Worm (Caenorhabditis elegans) whole organism, L3 larva: ENCODE measurements around the gene acr-18.

Source experiments
- ZK546.5 ChIP-seq: sonication (generic microtip); optimal IDR thresholded peaks from 2 replicates; lab custom pipeline; 2017; ENCODE audit warnings: missing biosample characterization, missing genetic modification characterization
- aly-2 ChIP-seq: fragments of 150-350 bp; optimal IDR thresholded peaks from 2 replicates; lab custom pipeline; 2014; ENCODE audit warnings: missing biosample characterization, missing genetic modification characterization
- ama-1 ChIP-seq: fragments of 150-350 bp; optimal IDR thresholded peaks from 2 replicates; lab custom pipeline; 2018
- ceh-16 ChIP-seq: sonication (generic microtip); optimal IDR thresholded peaks from 2 replicates; lab custom pipeline; 2017; ENCODE audit warnings: missing biosample characterization, missing genetic modification characterization
- ceh-82 ChIP-seq: fragments of 150-350 bp; optimal IDR thresholded peaks from 2 replicates; lab custom pipeline; 2014; ENCODE audit warnings: missing biosample characterization, missing genetic modification characterization
- ceh-9 ChIP-seq: sonication (generic microtip); optimal IDR thresholded peaks from 2 replicates; lab custom pipeline; 2018; ENCODE audit warnings: missing biosample characterization, missing genetic modification characterization
- daf-12 ChIP-seq: fragments of 150-350 bp; optimal IDR thresholded peaks from 2 replicates; lab custom pipeline; 2014; ENCODE audit warnings: missing biosample characterization, missing genetic modification reagents, missing genetic modification characterization
- egl-27 ChIP-seq: sonication (generic microtip); optimal IDR thresholded peaks from 4 replicates; lab custom pipeline; 2017; ENCODE audit warnings: missing biosample characterization, missing genetic modification reagents, missing genetic modification characterization
- elt-2 ChIP-seq: sonication (generic microtip); optimal IDR thresholded peaks from 2 replicates; lab custom pipeline; 2016; ENCODE audit warnings: missing genetic modification reagents, mild to moderate bottlenecking, missing genetic modification characterization, missing compliant biosample characterization
- elt-3 ChIP-seq, 3 experiments: fragments of 150-350 bp in 1 of 3; sonication (generic microtip) in 2 of 3; optimal IDR thresholded peaks; 2 replicates in 2 of 3; 4 replicates in 1 of 3; lab custom pipeline; 2014 to 2017; ENCODE audit warnings: missing biosample characterization in 3 of 3, missing genetic modification characterization in 3 of 3
- eor-1 ChIP-seq, 2 experiments: fragments of 150-350 bp; optimal IDR thresholded peaks; 2 replicates each; lab custom pipeline; 2014 to 2018; ENCODE audit warnings: missing biosample characterization in 2 of 2, missing genetic modification characterization in 2 of 2
- fkh-10 ChIP-seq: sonication (generic microtip); optimal IDR thresholded peaks from 2 replicates; lab custom pipeline; 2017; ENCODE audit warnings: missing biosample characterization, missing genetic modification reagents, missing genetic modification characterization
- fkh-2 ChIP-seq: fragments of 150-350 bp; optimal IDR thresholded peaks from 2 replicates; lab custom pipeline; 2014; ENCODE audit warnings: missing biosample characterization, missing genetic modification reagents, missing genetic modification characterization
- fos-1 ChIP-seq: fragments of 150-350 bp; optimal IDR thresholded peaks from 2 replicates; lab custom pipeline; 2014; ENCODE audit warnings: missing biosample characterization, missing genetic modification characterization
- hmg-11 ChIP-seq: sonication (generic microtip); optimal IDR thresholded peaks from 2 replicates; lab custom pipeline; 2016; ENCODE audit warnings: missing genetic modification characterization, missing compliant biosample characterization
- jun-1 ChIP-seq: fragments of 150-350 bp; optimal IDR thresholded peaks from 2 replicates; lab custom pipeline; 2014; ENCODE audit warnings: missing biosample characterization, missing genetic modification reagents, missing genetic modification characterization
- lin-15B ChIP-seq: fragments of 150-350 bp; optimal IDR thresholded peaks from 2 replicates; lab custom pipeline; 2014; ENCODE audit warnings: missing biosample characterization, missing genetic modification characterization
- lin-39 ChIP-seq: fragments of 150-350 bp; optimal IDR thresholded peaks from 2 replicates; lab custom pipeline; 2018; ENCODE audit warnings: missing biosample characterization, missing genetic modification reagents, missing genetic modification characterization
- lsy-12 ChIP-seq: sonication (generic microtip); optimal IDR thresholded peaks from 2 replicates; lab custom pipeline; 2016; ENCODE audit warnings: mild to moderate bottlenecking, missing genetic modification characterization, missing compliant biosample characterization
- mml-1 ChIP-seq: fragments of 150-350 bp; sonication (generic microtip); optimal IDR thresholded peaks from 3 replicates; lab custom pipeline; 2014; ENCODE audit warnings: missing biosample characterization, missing genetic modification characterization
- nfya-1 ChIP-seq: sonication (generic microtip); optimal IDR thresholded peaks from 2 replicates; lab custom pipeline; 2017; ENCODE audit warnings: missing genetic modification characterization, mild to moderate bottlenecking, missing compliant biosample characterization, antibody characterized with exemption, moderate library complexity; ENCODE audit not compliant: insufficient read depth
- nhr-11 ChIP-seq: fragments of 150-350 bp; optimal IDR thresholded peaks from 2 replicates; lab custom pipeline; 2014; ENCODE audit warnings: missing biosample characterization, missing genetic modification characterization
- nhr-12 ChIP-seq: fragments of 150-350 bp; optimal IDR thresholded peaks from 2 replicates; lab custom pipeline; 2014; ENCODE audit warnings: missing biosample characterization, missing genetic modification characterization
- nhr-23 ChIP-seq: fragments of 150-350 bp; optimal IDR thresholded peaks from 2 replicates; lab custom pipeline; 2014; ENCODE audit warnings: missing biosample characterization, missing genetic modification reagents, missing genetic modification characterization
- nhr-25 ChIP-seq: sonication (generic microtip); optimal IDR thresholded peaks from 2 replicates; lab custom pipeline; 2017; ENCODE audit warnings: missing biosample characterization, missing genetic modification characterization
- nhr-28 ChIP-seq: fragments of 150-350 bp; optimal IDR thresholded peaks from 2 replicates; lab custom pipeline; 2014; ENCODE audit warnings: missing biosample characterization, missing genetic modification characterization
- nhr-43 ChIP-seq: sonication (generic microtip); optimal IDR thresholded peaks from 2 replicates; lab custom pipeline; 2016; ENCODE audit warnings: mild to moderate bottlenecking, missing genetic modification characterization, missing compliant biosample characterization; ENCODE audit not compliant: poor library complexity, severe bottlenecking
- nhr-67 ChIP-seq: fragments of 150-350 bp; optimal IDR thresholded peaks from 2 replicates; lab custom pipeline; 2014; ENCODE audit warnings: missing biosample characterization, missing genetic modification characterization
- nhr-76 ChIP-seq: fragments of 150-350 bp; sonication (generic microtip); optimal IDR thresholded peaks from 5 replicates; lab custom pipeline; 2014; ENCODE audit warnings: missing biosample characterization, missing genetic modification characterization
- pha-4 ChIP-seq: fragments of 150-350 bp; optimal IDR thresholded peaks from 2 replicates; lab custom pipeline; 2014; ENCODE audit warnings: missing biosample characterization, missing genetic modification reagents, missing genetic modification characterization
- pqm-1 ChIP-seq: fragments of 150-350 bp; optimal IDR thresholded peaks from 2 replicates; lab custom pipeline; 2017; ENCODE audit warnings: missing biosample characterization, missing genetic modification characterization, inconsistent platforms
- sea-2 ChIP-seq: fragments of 150-350 bp; sonication (generic microtip); optimal IDR thresholded peaks from 4 replicates; lab custom pipeline; 2014; ENCODE audit warnings: missing biosample characterization, missing genetic modification reagents, missing genetic modification characterization
- skn-1 ChIP-seq: fragments of 150-350 bp; optimal IDR thresholded peaks from 2 replicates; lab custom pipeline; 2014; ENCODE audit warnings: missing biosample characterization, missing genetic modification characterization
- snpc-4 ChIP-seq: fragments of 150-350 bp; optimal IDR thresholded peaks from 2 replicates; lab custom pipeline; 2014; ENCODE audit warnings: missing biosample characterization, missing genetic modification characterization
- tbx-2 ChIP-seq: sonication (generic microtip); optimal IDR thresholded peaks from 2 replicates; lab custom pipeline; 2016; ENCODE audit warnings: mild to moderate bottlenecking, missing genetic modification characterization, missing compliant biosample characterization
- unc-39 ChIP-seq: sonication (generic microtip); optimal IDR thresholded peaks from 4 replicates; lab custom pipeline; 2017; ENCODE audit warnings: missing biosample characterization, missing genetic modification characterization
- unc-62 ChIP-seq: fragments of 150-350 bp; sonication (generic microtip); optimal IDR thresholded peaks from 4 replicates; lab custom pipeline; 2014; ENCODE audit warnings: missing biosample characterization, missing genetic modification reagents, missing genetic modification characterization
- zag-1 ChIP-seq: fragments of 150-350 bp; optimal IDR thresholded peaks from 2 replicates; lab custom pipeline; 2014; ENCODE audit warnings: missing biosample characterization, missing genetic modification characterization
- ztf-11 ChIP-seq: fragments of 150-350 bp; optimal IDR thresholded peaks from 2 replicates; lab custom pipeline; 2014; ENCODE audit warnings: missing biosample characterization, missing genetic modification characterization
- ztf-4 ChIP-seq: fragments of 150-350 bp; optimal IDR thresholded peaks from 2 replicates; lab custom pipeline; 2014; ENCODE audit warnings: missing biosample characterization, missing genetic modification characterization

acr-18 gene

ce11 chrV:15516476-15516875, 42.5 kb downstream of the acr-18 start:
- TF ChIP-seq nhr-12 (tag; lab: Kevin White, UChicago) (no peak), ceh-9 (tag; lab: Kevin White, UChicago) (no peak), elt-2 (tag; lab: Kevin White, UChicago) (no peak), zag-1 (no peak), nhr-43 (tag; lab: Kevin White, UChicago) (no peak), ceh-16 (tag; lab: Kevin White, UChicago) (no peak), ztf-4 (tag; lab: Kevin White, UChicago) (no peak), sea-2 (GFP tag; lab: Kevin White, UChicago) (no peak), fkh-2 (tag; lab: Kevin White, UChicago) (no peak), eor-1 (tag; optimal IDR thresholded peaks at IDR 0.05; lab: Kevin White, UChicago) (no peak), nhr-67 (tag; lab: Kevin White, UChicago) (no peak), nhr-23 (tag; lab: Kevin White, UChicago) (no peak), snpc-4 (no peak), nfya-1 (tag; lab: Kevin White, UChicago) (no peak), nhr-76 (tag; lab: Kevin White, UChicago) (no peak), skn-1 (tag; lab: Kevin White, UChicago) (no peak), nhr-25 (tag; lab: Kevin White, UChicago) (no peak)

- TF ChIP-seq ama-1 (no peak), elt-2 (tag; lab: Kevin White, UChicago) (peak; percentile 36), nhr-28 (tag; lab: Kevin White, UChicago) (no peak), pqm-1 (tag; lab: Kevin White, UChicago) (peak; percentile 54), hmg-11 (tag; lab: Kevin White, UChicago) (no peak)
Measured at ce11 chrV:15515365-15515764, 43.6 kb downstream of the acr-18 start.

DNA sequence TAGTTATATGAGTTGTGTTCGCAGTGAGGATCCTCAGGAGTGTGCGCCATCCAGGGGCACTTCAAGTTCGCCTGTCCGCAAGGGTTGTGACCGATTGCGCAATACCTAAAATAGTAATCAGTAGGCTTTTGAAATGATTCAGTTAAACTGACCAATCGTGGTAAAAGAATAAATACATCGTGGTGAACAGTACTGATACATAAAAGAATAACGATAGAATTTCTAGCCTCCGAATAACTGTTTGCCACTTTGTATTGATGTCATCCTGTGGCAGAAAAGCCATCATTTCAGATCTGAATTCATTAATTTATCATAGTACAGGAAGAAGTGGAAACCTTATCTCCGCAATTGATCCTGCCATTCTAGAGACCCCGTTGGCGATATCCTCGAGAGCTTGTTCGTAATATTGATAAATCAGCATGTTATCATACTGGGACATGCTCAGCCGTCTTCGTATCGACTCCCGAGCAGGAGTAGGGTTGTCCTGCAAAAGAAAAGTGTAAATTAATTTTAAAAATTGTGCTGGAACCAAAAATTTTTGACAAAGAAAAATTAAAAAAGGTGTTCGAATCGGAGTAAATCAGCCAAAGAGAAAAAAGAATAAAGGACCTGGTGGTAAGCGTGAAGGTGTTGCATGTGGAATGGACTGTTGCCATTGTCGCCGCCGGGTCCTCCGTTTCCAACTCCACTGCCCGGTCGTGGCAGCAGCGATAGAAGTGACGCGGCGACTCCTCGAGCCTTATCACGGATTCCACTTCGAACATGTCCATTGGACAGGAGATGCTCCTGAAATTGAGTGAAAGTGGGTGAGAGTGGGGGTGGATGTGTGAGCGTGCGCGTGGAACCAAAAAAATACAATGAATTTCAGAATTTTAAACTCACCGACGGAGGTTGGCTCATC, 45.8 kb downstream of the acr-18 start:
- no peak for TF ChIP-seq tbx-2 (tag; lab: Kevin White, UChicago)
- no peak for TF ChIP-seq nhr-28 (tag; lab: Kevin White, UChicago)
- TF ChIP-seq ceh-9 (tag; lab: Kevin White, UChicago): no peak
- TF ChIP-seq ama-1: no peak

- TF ChIP-seq nfya-1 (tag; lab: Kevin White, UChicago): peak; percentile 95
- peak; percentile 41 for TF ChIP-seq nhr-43 (tag; lab: Kevin White, UChicago)
- peak; percentile 88 for TF ChIP-seq nhr-23 (tag; lab: Kevin White, UChicago)
- peak; percentile 81 for TF ChIP-seq snpc-4
- no peak for TF ChIP-seq fos-1
- TF ChIP-seq sea-2 (GFP tag; lab: Kevin White, UChicago): no peak
- peak; percentile 69 for TF ChIP-seq nhr-25 (tag; lab: Kevin White, UChicago)
- no peak for TF ChIP-seq elt-3 (tag; optimal IDR thresholded peaks at IDR 0.05; lab: Kevin White, UChicago)
- no peak for TF ChIP-seq ceh-16 (tag; lab: Kevin White, UChicago)
- peak; percentile 95 for TF ChIP-seq pha-4 (tag; lab: Kevin White, UChicago)
- peak; percentile 94 for TF ChIP-seq lin-39 (tag; lab: Kevin White, UChicago)
- no peak for TF ChIP-seq ceh-9 (tag; lab: Kevin White, UChicago)
- no peak for TF ChIP-seq nhr-28 (tag; lab: Kevin White, UChicago)
- peak; percentile 59 for TF ChIP-seq elt-2 (tag; lab: Kevin White, UChicago)
- peak; percentile 82 for TF ChIP-seq lin-15B
- TF ChIP-seq ztf-11: no peak
- TF ChIP-seq aly-2: no peak
- TF ChIP-seq pqm-1 (tag; lab: Kevin White, UChicago): peak; percentile 74
- TF ChIP-seq skn-1 (tag; lab: Kevin White, UChicago): peak; percentile 75
- TF ChIP-seq nhr-76 (tag; lab: Kevin White, UChicago): no peak
- no peak for TF ChIP-seq eor-1 (tag; optimal IDR thresholded peaks at IDR 0.05; lab: Kevin White, UChicago)
- no peak for TF ChIP-seq ztf-4 (tag; lab: Kevin White, UChicago)
- no peak for TF ChIP-seq ZK546.5
- TF ChIP-seq hmg-11 (tag; lab: Kevin White, UChicago): peak; percentile 84
- TF ChIP-seq zag-1: no peak
- no peak for TF ChIP-seq unc-39 (tag; lab: Kevin White, UChicago)
- TF ChIP-seq ama-1: no peak
- peak; percentile 47 for TF ChIP-seq lsy-12 (tag; lab: Kevin White, UChicago)
- TF ChIP-seq tbx-2 (tag; lab: Kevin White, UChicago): peak; percentile 30
- peak; percentile 27 for TF ChIP-seq egl-27 (tag; lab: Kevin White, UChicago)
- TF ChIP-seq nhr-11: no peak
- no peak for TF ChIP-seq nhr-67 (tag; lab: Kevin White, UChicago)
- no peak for TF ChIP-seq unc-62
- TF ChIP-seq fkh-2 (tag; lab: Kevin White, UChicago): no peak
- peak; percentile 70 for TF ChIP-seq fkh-10 (GFP tag; lab: Kevin White, UChicago)
- no peak for TF ChIP-seq daf-12 (tag; lab: Kevin White, UChicago)
- no peak for TF ChIP-seq ceh-82 (tag; lab: Kevin White, UChicago)
- peak; percentile 44 for TF ChIP-seq jun-1
- no peak for TF ChIP-seq mml-1 (tag; lab: Kevin White, UChicago)
Measured at ce11 chrV:15511613-15512216, 47.2 kb downstream of the acr-18 start, which contains the start of gene rpl-38. Gene rpl-38, plus strand, starts transcription at chrV:15512166.
